Worm (Caenorhabditis elegans) whole organism, L3 larva: ENCODE data around the gene sri-37.
A peak's percentile ranks its signal among the peaks of the same experiment; 100 is the strongest.

Experiments
- R02D3.7 ChIP-seq: fragments of 150-350 bp; optimal IDR thresholded peaks from 2 replicates; lab custom pipeline; 2014; ENCODE audit warnings: missing biosample characterization, missing genetic modification characterization
- ZK546.5 ChIP-seq: sonication (generic microtip); optimal IDR thresholded peaks from 2 replicates; lab custom pipeline; 2017; ENCODE audit warnings: missing biosample characterization, missing genetic modification characterization
- aly-2 ChIP-seq: fragments of 150-350 bp; optimal IDR thresholded peaks from 2 replicates; lab custom pipeline; 2014; ENCODE audit warnings: missing biosample characterization, missing genetic modification characterization
- ama-1 ChIP-seq: fragments of 150-350 bp; optimal IDR thresholded peaks from 2 replicates; lab custom pipeline; 2018
- ceh-28 ChIP-seq: fragments of 150-350 bp; optimal IDR thresholded peaks from 2 replicates; lab custom pipeline; 2014; ENCODE audit warnings: missing biosample characterization, missing genetic modification reagents, missing genetic modification characterization
- ceh-82 ChIP-seq: fragments of 150-350 bp; optimal IDR thresholded peaks from 2 replicates; lab custom pipeline; 2014; ENCODE audit warnings: missing biosample characterization, missing genetic modification characterization
- ceh-9 ChIP-seq: sonication (generic microtip); optimal IDR thresholded peaks from 2 replicates; lab custom pipeline; 2018; ENCODE audit warnings: missing biosample characterization, missing genetic modification characterization
- daf-12 ChIP-seq: fragments of 150-350 bp; optimal IDR thresholded peaks from 2 replicates; lab custom pipeline; 2014; ENCODE audit warnings: missing biosample characterization, missing genetic modification reagents, missing genetic modification characterization
- egl-27 ChIP-seq: sonication (generic microtip); optimal IDR thresholded peaks from 4 replicates; lab custom pipeline; 2017; ENCODE audit warnings: missing biosample characterization, missing genetic modification reagents, missing genetic modification characterization
- egl-5 ChIP-seq: fragments of 150-350 bp; optimal IDR thresholded peaks from 2 replicates; lab custom pipeline; 2017; ENCODE audit warnings: missing biosample characterization, missing genetic modification reagents, missing genetic modification characterization, inconsistent platforms
- elt-1 ChIP-seq: fragments of 150-350 bp; optimal IDR thresholded peaks from 2 replicates; lab custom pipeline; 2014; ENCODE audit warnings: missing biosample characterization, missing genetic modification characterization
- elt-2 ChIP-seq: sonication (generic microtip); optimal IDR thresholded peaks from 2 replicates; lab custom pipeline; 2016; ENCODE audit warnings: missing genetic modification reagents, mild to moderate bottlenecking, missing genetic modification characterization, missing compliant biosample characterization
- eor-1 ChIP-seq, 2 experiments: fragments of 150-350 bp; optimal IDR thresholded peaks; 2 replicates each; lab custom pipeline; 2014 to 2018; ENCODE audit warnings: missing biosample characterization in 2 of 2, missing genetic modification characterization in 2 of 2
- fkh-10 ChIP-seq: sonication (generic microtip); optimal IDR thresholded peaks from 2 replicates; lab custom pipeline; 2017; ENCODE audit warnings: missing biosample characterization, missing genetic modification reagents, missing genetic modification characterization
- fos-1 ChIP-seq: fragments of 150-350 bp; optimal IDR thresholded peaks from 2 replicates; lab custom pipeline; 2014; ENCODE audit warnings: missing biosample characterization, missing genetic modification characterization
- hmg-11 ChIP-seq: sonication (generic microtip); optimal IDR thresholded peaks from 2 replicates; lab custom pipeline; 2016; ENCODE audit warnings: missing genetic modification characterization, missing compliant biosample characterization
- jun-1 ChIP-seq: fragments of 150-350 bp; optimal IDR thresholded peaks from 2 replicates; lab custom pipeline; 2014; ENCODE audit warnings: missing biosample characterization, missing genetic modification reagents, missing genetic modification characterization
- lin-15B ChIP-seq: fragments of 150-350 bp; optimal IDR thresholded peaks from 2 replicates; lab custom pipeline; 2014; ENCODE audit warnings: missing biosample characterization, missing genetic modification characterization
- lin-39 ChIP-seq: fragments of 150-350 bp; optimal IDR thresholded peaks from 2 replicates; lab custom pipeline; 2018; ENCODE audit warnings: missing biosample characterization, missing genetic modification reagents, missing genetic modification characterization
- lsy-12 ChIP-seq: sonication (generic microtip); optimal IDR thresholded peaks from 2 replicates; lab custom pipeline; 2016; ENCODE audit warnings: mild to moderate bottlenecking, missing genetic modification characterization, missing compliant biosample characterization
- nfya-1 ChIP-seq: sonication (generic microtip); optimal IDR thresholded peaks from 2 replicates; lab custom pipeline; 2017; ENCODE audit warnings: missing genetic modification characterization, mild to moderate bottlenecking, missing compliant biosample characterization, antibody characterized with exemption, moderate library complexity; ENCODE audit not compliant: insufficient read depth
- nhr-11 ChIP-seq: fragments of 150-350 bp; optimal IDR thresholded peaks from 2 replicates; lab custom pipeline; 2014; ENCODE audit warnings: missing biosample characterization, missing genetic modification characterization
- nhr-12 ChIP-seq: fragments of 150-350 bp; optimal IDR thresholded peaks from 2 replicates; lab custom pipeline; 2014; ENCODE audit warnings: missing biosample characterization, missing genetic modification characterization
- nhr-237 ChIP-seq: fragments of 150-350 bp; optimal IDR thresholded peaks from 2 replicates; lab custom pipeline; 2014; ENCODE audit warnings: missing biosample characterization, missing genetic modification characterization
- nhr-25 ChIP-seq: sonication (generic microtip); optimal IDR thresholded peaks from 2 replicates; lab custom pipeline; 2017; ENCODE audit warnings: missing biosample characterization, missing genetic modification characterization
- nhr-43 ChIP-seq: sonication (generic microtip); optimal IDR thresholded peaks from 2 replicates; lab custom pipeline; 2016; ENCODE audit warnings: mild to moderate bottlenecking, missing genetic modification characterization, missing compliant biosample characterization; ENCODE audit not compliant: poor library complexity, severe bottlenecking
- nhr-67 ChIP-seq: fragments of 150-350 bp; optimal IDR thresholded peaks from 2 replicates; lab custom pipeline; 2014; ENCODE audit warnings: missing biosample characterization, missing genetic modification characterization
- nhr-76 ChIP-seq: fragments of 150-350 bp; sonication (generic microtip); optimal IDR thresholded peaks from 5 replicates; lab custom pipeline; 2014; ENCODE audit warnings: missing biosample characterization, missing genetic modification characterization
- nhr-77 ChIP-seq: fragments of 150-350 bp; optimal IDR thresholded peaks from 2 replicates; lab custom pipeline; 2014; ENCODE audit warnings: missing biosample characterization, missing genetic modification characterization
- pha-4 ChIP-seq: fragments of 150-350 bp; optimal IDR thresholded peaks from 2 replicates; lab custom pipeline; 2014; ENCODE audit warnings: missing biosample characterization, missing genetic modification reagents, missing genetic modification characterization
- pqm-1 ChIP-seq: fragments of 150-350 bp; optimal IDR thresholded peaks from 2 replicates; lab custom pipeline; 2017; ENCODE audit warnings: missing biosample characterization, missing genetic modification characterization, inconsistent platforms
- sea-2 ChIP-seq: fragments of 150-350 bp; sonication (generic microtip); optimal IDR thresholded peaks from 4 replicates; lab custom pipeline; 2014; ENCODE audit warnings: missing biosample characterization, missing genetic modification reagents, missing genetic modification characterization
- skn-1 ChIP-seq: fragments of 150-350 bp; optimal IDR thresholded peaks from 2 replicates; lab custom pipeline; 2014; ENCODE audit warnings: missing biosample characterization, missing genetic modification characterization
- snpc-4 ChIP-seq: fragments of 150-350 bp; optimal IDR thresholded peaks from 2 replicates; lab custom pipeline; 2014; ENCODE audit warnings: missing biosample characterization, missing genetic modification characterization
- tbx-2 ChIP-seq: sonication (generic microtip); optimal IDR thresholded peaks from 2 replicates; lab custom pipeline; 2016; ENCODE audit warnings: mild to moderate bottlenecking, missing genetic modification characterization, missing compliant biosample characterization
- unc-39 ChIP-seq: sonication (generic microtip); optimal IDR thresholded peaks from 4 replicates; lab custom pipeline; 2017; ENCODE audit warnings: missing biosample characterization, missing genetic modification characterization
- ztf-11 ChIP-seq: fragments of 150-350 bp; optimal IDR thresholded peaks from 2 replicates; lab custom pipeline; 2014; ENCODE audit warnings: missing biosample characterization, missing genetic modification characterization

The sri-37 gene

ce11 chrII:2605319-2605718 lies 24.1 kb upstream of the sri-37 start, which contains the start of gene sri-77:
Gene sri-77, minus strand, starts transcription at chrII:2605419.
- no peak for TF ChIP-seq eor-1 (tag; optimal IDR thresholded peaks at IDR 0.05; lab: Kevin White, UChicago)
- no peak for TF ChIP-seq ama-1 (lab: Kevin White, UChicago)
- no peak for TF ChIP-seq nhr-76 (tag; lab: Kevin White, UChicago)
- TF ChIP-seq lin-39 (tag; lab: Kevin White, UChicago), result no peak
- no peak for TF ChIP-seq elt-2
- TF ChIP-seq tbx-2 (tag; lab: Kevin White, UChicago), result no peak
- no peak for TF ChIP-seq daf-12
- TF ChIP-seq egl-27, result no peak
- no peak for TF ChIP-seq fkh-10 (GFP tag; lab: Kevin White, UChicago)
- no peak for TF ChIP-seq ceh-28 (tag; lab: Kevin White, UChicago)
- no peak for TF ChIP-seq lsy-12 (tag; lab: Kevin White, UChicago)
- TF ChIP-seq R02D3.7 (tag; lab: Kevin White, UChicago), result no peak
- no peak for TF ChIP-seq nhr-43 (tag; lab: Kevin White, UChicago)
- TF ChIP-seq hmg-11 (tag; lab: Kevin White, UChicago), result no peak
- TF ChIP-seq lin-15B (tag; lab: Kevin White, UChicago), result no peak

- TF ChIP-seq eor-1 (tag; optimal IDR thresholded peaks at IDR 0.05; lab: Kevin White, UChicago), result no peak
- no peak for TF ChIP-seq egl-27
- TF ChIP-seq jun-1 (tag; lab: Kevin White, UChicago), result peak; percentile 55
- peak; percentile 73 for TF ChIP-seq pqm-1
- peak; percentile 30 for TF ChIP-seq fos-1 (tag; lab: Kevin White, UChicago)
- no peak for TF ChIP-seq snpc-4 (tag; lab: Kevin White, UChicago)
- TF ChIP-seq ZK546.5, result no peak
- no peak for TF ChIP-seq tbx-2 (tag; lab: Kevin White, UChicago)
- TF ChIP-seq sea-2, result no peak
- no peak for TF ChIP-seq lin-39 (tag; lab: Kevin White, UChicago)
- no peak for TF ChIP-seq R02D3.7 (tag; lab: Kevin White, UChicago)
- TF ChIP-seq pha-4 (tag; lab: Kevin White, UChicago), result no peak
- TF ChIP-seq egl-5 (tag; lab: Kevin White, UChicago), result no peak
- TF ChIP-seq elt-1, result no peak
- TF ChIP-seq nfya-1 (tag; lab: Kevin White, UChicago), result no peak
- no peak for TF ChIP-seq nhr-237 (tag; lab: Kevin White, UChicago)
- no peak for TF ChIP-seq ceh-9
- TF ChIP-seq nhr-77 (tag; lab: Kevin White, UChicago), result no peak
- TF ChIP-seq skn-1 (tag; lab: Kevin White, UChicago), result no peak
- TF ChIP-seq nhr-11 (tag; lab: Kevin White, UChicago), result no peak
- no peak for TF ChIP-seq aly-2 (tag; lab: Kevin White, UChicago)
- no peak for TF ChIP-seq lin-15B (tag; lab: Kevin White, UChicago)
- TF ChIP-seq nhr-12 (tag; lab: Kevin White, UChicago), result no peak
- TF ChIP-seq ama-1 (lab: Kevin White, UChicago), result no peak
- TF ChIP-seq ceh-82 (tag; lab: Kevin White, UChicago), result no peak
- TF ChIP-seq nhr-76 (tag; lab: Kevin White, UChicago), result no peak
- no peak for TF ChIP-seq fkh-10 (GFP tag; lab: Kevin White, UChicago)
- no peak for TF ChIP-seq nhr-67 (tag; lab: Kevin White, UChicago)
- no peak for TF ChIP-seq nhr-25 (tag; lab: Kevin White, UChicago)
- peak; percentile 96 for TF ChIP-seq elt-2
- no peak for TF ChIP-seq unc-39
Observed at ce11 chrII:2610202-2610912, 19.0 kb upstream of the sri-37 start, which contains the start of gene sri-38. Gene sri-38, plus strand, starts transcription at chrII:2610862.

- TF ChIP-seq ama-1 (lab: Kevin White, UChicago), result no peak
- TF ChIP-seq nhr-77 (tag; lab: Kevin White, UChicago), result no peak
- no peak for TF ChIP-seq sea-2
- no peak for TF ChIP-seq ceh-9
- no peak for TF ChIP-seq nhr-67 (tag; lab: Kevin White, UChicago)
- TF ChIP-seq hmg-11 (tag; lab: Kevin White, UChicago), result no peak
- TF ChIP-seq nhr-237 (tag; lab: Kevin White, UChicago), result no peak
- no peak for TF ChIP-seq lsy-12 (tag; lab: Kevin White, UChicago)
- no peak for TF ChIP-seq unc-39
- TF ChIP-seq nhr-76 (tag; lab: Kevin White, UChicago), result no peak
- no peak for TF ChIP-seq nhr-25 (tag; lab: Kevin White, UChicago)
- TF ChIP-seq ztf-11 (tag; lab: Kevin White, UChicago), result no peak
- no peak for TF ChIP-seq pha-4 (tag; lab: Kevin White, UChicago)
Observed at ce11 chrII:2611009-2611408, 18.4 kb upstream of the sri-37 start.
